Fruit fly (Drosophila melanogaster) whole organism, embryonic: ENCODE results near the gene CG18765.

ENCODE experiments used
- Ada2b ChIP-seq: fragments of 200-800 bp; sonication (Bioruptor generic); IDR thresholded peaks from 2 replicates; pipeline ENCODE4 v1.3.6; 2022; ENCODE audit warnings: missing biosample characterization, missing genetic modification characterization
- Asciz ChIP-seq: fragments of 200-800 bp; sonication (Bioruptor generic); optimal IDR thresholded peaks from 2 replicates; lab custom pipeline; 2017; ENCODE audit warnings: missing biosample characterization, mild to moderate bottlenecking, missing genetic modification characterization, missing genetic modification reagents
- CG10431 ChIP-seq: fragments of 200-800 bp; sonication (Bioruptor generic); optimal IDR thresholded peaks from 3 replicates; lab custom pipeline; 2018; ENCODE audit warnings: missing biosample characterization, mild to moderate bottlenecking, missing genetic modification characterization
- CG10462 ChIP-seq: fragments of 200-800 bp; sonication (Bioruptor generic); optimal IDR thresholded peaks from 2 replicates; lab custom pipeline; 2016; ENCODE audit warnings: missing biosample characterization, missing genetic modification characterization
- CG11085 ChIP-seq: fragments of 200-800 bp; sonication (Bioruptor generic); IDR thresholded peaks from 2 replicates; pipeline ENCODE4 v1.3.6; 2022; ENCODE audit warnings: missing biosample characterization, missing genetic modification characterization
- CG12071 ChIP-seq: fragments of 200-800 bp; sonication (Bioruptor generic); optimal IDR thresholded peaks from 3 replicates; lab custom pipeline; 2018; ENCODE audit warnings: missing biosample characterization, mild to moderate bottlenecking, missing genetic modification characterization
- CG14441 ChIP-seq: fragments of 200-800 bp; sonication (Bioruptor generic); IDR thresholded peaks from 2 replicates; pipeline ENCODE4 v1.3.6; 2022; ENCODE audit warnings: missing biosample characterization, missing genetic modification characterization
- CG15479 ChIP-seq: fragments of 200-800 bp; sonication (Bioruptor generic); optimal IDR thresholded peaks from 3 replicates; lab custom pipeline; 2019; ENCODE audit warnings: missing biosample characterization, mild to moderate bottlenecking, missing genetic modification characterization, moderate library complexity
- CG15514 ChIP-seq: fragments of 200-800 bp; sonication (Bioruptor generic); optimal IDR thresholded peaks from 3 replicates; lab custom pipeline; 2017; ENCODE audit warnings: missing biosample characterization, missing genetic modification characterization, mild to moderate bottlenecking, moderate library complexity, missing genetic modification reagents
- CG15696 ChIP-seq: fragments of 200-800 bp; sonication (Bioruptor generic); optimal IDR thresholded peaks from 2 replicates; lab custom pipeline; 2019; ENCODE audit warnings: missing biosample characterization, mild to moderate bottlenecking, missing genetic modification characterization, moderate library complexity
- CG1792 ChIP-seq: fragments of 200-800 bp; sonication (Bioruptor generic); optimal IDR thresholded peaks from 2 replicates; lab custom pipeline; 2016; ENCODE audit warnings: missing biosample characterization, missing genetic modification characterization
- CG2129 ChIP-seq: fragments of 200-800 bp; sonication (Bioruptor generic); IDR thresholded peaks from 2 replicates; pipeline ENCODE4 v1.3.6; 2022; ENCODE audit warnings: missing biosample characterization, missing genetic modification characterization; ENCODE audit not compliant: partially characterized antibody
- CG2875 ChIP-seq: fragments of 200-800 bp; sonication (Bioruptor generic); optimal IDR thresholded peaks from 2 replicates; lab custom pipeline; 2017; ENCODE audit warnings: missing biosample characterization, mild to moderate bottlenecking, missing genetic modification characterization, missing genetic modification reagents
- CG30403 ChIP-seq: fragments of 200-800 bp; sonication (Bioruptor generic); optimal IDR thresholded peaks from 3 replicates; lab custom pipeline; 2016; ENCODE audit warnings: missing biosample characterization, missing genetic modification characterization
- CG32532 ChIP-seq: fragments of 200-800 bp; sonication (Bioruptor generic); IDR thresholded peaks from 2 replicates; pipeline ENCODE4 v1.3.6; 2022; ENCODE audit warnings: missing biosample characterization, missing genetic modification characterization
- CG42726 ChIP-seq: fragments of 200-800 bp; sonication (Bioruptor generic); IDR thresholded peaks from 2 replicates; pipeline ENCODE4 v1.3.6; 2022; ENCODE audit warnings: missing biosample characterization, missing genetic modification characterization; ENCODE audit not compliant: partially characterized antibody
- CG4424 ChIP-seq: fragments of 200-800 bp; sonication (Bioruptor generic); optimal IDR thresholded peaks from 3 replicates; lab custom pipeline; 2016; ENCODE audit warnings: missing biosample characterization, missing genetic modification characterization
- CG4617 ChIP-seq: fragments of 200-800 bp; sonication (Bioruptor generic); optimal IDR thresholded peaks from 3 replicates; lab custom pipeline; 2016; ENCODE audit warnings: missing biosample characterization, missing genetic modification characterization, borderline replicate concordance
- CG4854 ChIP-seq: fragments of 200-800 bp; sonication (Bioruptor generic); optimal IDR thresholded peaks from 2 replicates; lab custom pipeline; 2016; ENCODE audit warnings: missing biosample characterization, missing genetic modification characterization, inconsistent platforms
- CG5245 ChIP-seq: fragments of 200-800 bp; sonication (Bioruptor generic); optimal IDR thresholded peaks from 3 replicates; lab custom pipeline; 2016; ENCODE audit warnings: missing biosample characterization, missing genetic modification characterization
- CG6654 ChIP-seq: fragments of 200-800 bp; sonication (Bioruptor generic); optimal IDR thresholded peaks from 2 replicates; lab custom pipeline; 2017; ENCODE audit warnings: missing biosample characterization, mild to moderate bottlenecking, missing genetic modification characterization
- CG6791 ChIP-seq: fragments of 200-800 bp; sonication (Bioruptor generic); IDR thresholded peaks from 3 replicates; pipeline ENCODE4 v1.3.6; 2022; ENCODE audit warnings: missing biosample characterization, missing genetic modification characterization; ENCODE audit not compliant: partially characterized antibody
- CG7987 ChIP-seq: fragments of 200-800 bp; sonication (Bioruptor generic); optimal IDR thresholded peaks from 2 replicates; lab custom pipeline; 2018; ENCODE audit warnings: missing biosample characterization, mild to moderate bottlenecking, missing genetic modification characterization, moderate library complexity
- CG8388 ChIP-seq: fragments of 200-800 bp; sonication (Bioruptor generic); optimal IDR thresholded peaks from 2 replicates; lab custom pipeline; 2019; ENCODE audit warnings: missing biosample characterization, mild to moderate bottlenecking, missing genetic modification characterization, moderate library complexity
- CG9437 ChIP-seq: fragments of 200-800 bp; sonication (Bioruptor generic); optimal IDR thresholded peaks from 2 replicates; lab custom pipeline; 2018; ENCODE audit warnings: missing biosample characterization, mild to moderate bottlenecking, missing genetic modification characterization
- CrebB ChIP-seq: fragments of 200-800 bp; sonication (Bioruptor generic); optimal IDR thresholded peaks from 3 replicates; lab custom pipeline; 2018; ENCODE audit warnings: missing biosample characterization, mild to moderate bottlenecking, missing genetic modification characterization
- Dad ChIP-seq: fragments of 200-800 bp; sonication (Bioruptor generic); optimal IDR thresholded peaks from 3 replicates; lab custom pipeline; 2016; ENCODE audit warnings: missing biosample characterization, missing genetic modification characterization
- Deaf1 ChIP-seq: fragments of 200-800 bp; optimal IDR thresholded peaks from 3 replicates; lab custom pipeline; 2019; ENCODE audit warnings: missing biosample characterization, mild to moderate bottlenecking, missing genetic modification characterization, moderate library complexity
- Doc2 ChIP-seq: fragments of 200-800 bp; sonication (Bioruptor generic); IDR thresholded peaks from 2 replicates; pipeline ENCODE4 v1.3.6; 2022; ENCODE audit warnings: missing biosample characterization, missing genetic modification characterization
- H15 ChIP-seq: fragments of 200-800 bp; sonication (Bioruptor generic); IDR thresholded peaks from 3 replicates; pipeline ENCODE4 v1.3.6; 2022; ENCODE audit warnings: missing biosample characterization, missing genetic modification characterization
- Hsf ChIP-seq: fragments of 200-800 bp; sonication (Bioruptor generic); optimal IDR thresholded peaks from 3 replicates; lab custom pipeline; 2016; ENCODE audit warnings: missing biosample characterization, missing genetic modification characterization
- Nf-YB ChIP-seq: fragments of 200-800 bp; sonication (Bioruptor generic); optimal IDR thresholded peaks from 3 replicates; lab custom pipeline; 2019; ENCODE audit warnings: missing biosample characterization, mild to moderate bottlenecking, missing genetic modification characterization, moderate library complexity
- Poxn ChIP-seq: fragments of 200-800 bp; sonication (Bioruptor generic); IDR thresholded peaks from 2 replicates; pipeline ENCODE4 v1.3.6; 2022; ENCODE audit warnings: missing biosample characterization, missing genetic modification characterization
- aop ChIP-seq: fragments of 200-800 bp; sonication (Bioruptor generic); IDR thresholded peaks from 2 replicates; pipeline ENCODE4 v1.3.6; 2022; ENCODE audit warnings: missing biosample characterization, missing genetic modification characterization
- btn ChIP-seq: fragments of 200-800 bp; sonication (Bioruptor generic); optimal IDR thresholded peaks from 2 replicates; lab custom pipeline; 2016; ENCODE audit warnings: missing biosample characterization, missing genetic modification characterization
- chif ChIP-seq, 2 experiments: fragments of 200-800 bp; sonication (Bioruptor generic); optimal IDR thresholded peaks; 3 replicates each; lab custom pipeline; 2016; ENCODE audit warnings: missing biosample characterization in 2 of 2, missing genetic modification characterization in 2 of 2
- chm ChIP-seq: fragments of 200-800 bp; sonication (Bioruptor generic); IDR thresholded peaks from 2 replicates; pipeline ENCODE4 v1.3.6; 2022; ENCODE audit warnings: missing biosample characterization, missing genetic modification characterization
- corto ChIP-seq: fragments of 200-800 bp; sonication (Bioruptor generic); optimal IDR thresholded peaks from 2 replicates; lab custom pipeline; 2016; ENCODE audit warnings: missing biosample characterization, mild to moderate bottlenecking, missing genetic modification characterization, moderate library complexity
- croc ChIP-seq: fragments of 200-800 bp; sonication (Bioruptor generic); conservative IDR thresholded peaks from 3 replicates; pipeline ENCODE4 v1.3.6; 2022; ENCODE audit warnings: missing biosample characterization, missing genetic modification characterization
- fd3F ChIP-seq: fragments of 200-800 bp; sonication (Bioruptor generic); optimal IDR thresholded peaks from 2 replicates; lab custom pipeline; 2018; ENCODE audit warnings: missing biosample characterization, mild to moderate bottlenecking, missing genetic modification characterization, moderate library complexity
- gcm2 ChIP-seq: fragments of 200-800 bp; sonication (Bioruptor generic); optimal IDR thresholded peaks from 2 replicates; lab custom pipeline; 2016; ENCODE audit warnings: missing biosample characterization, missing genetic modification characterization
- jumu ChIP-seq: fragments of 200-800 bp; sonication (Bioruptor generic); optimal IDR thresholded peaks from 3 replicates; lab custom pipeline; 2016; ENCODE audit warnings: missing biosample characterization, missing genetic modification characterization
- ken ChIP-seq: fragments of 200-800 bp; sonication (Bioruptor generic); IDR thresholded peaks from 3 replicates; pipeline ENCODE4 v1.3.6; 2022; ENCODE audit warnings: missing biosample characterization, missing genetic modification characterization
- knrl ChIP-seq: fragments of 200-800 bp; sonication (Bioruptor generic); IDR thresholded peaks from 3 replicates; pipeline ENCODE4 v1.3.6; 2022; ENCODE audit warnings: missing biosample characterization, missing genetic modification characterization; ENCODE audit not compliant: partially characterized antibody
- maf-S ChIP-seq: fragments of 200-800 bp; sonication (Bioruptor generic); optimal IDR thresholded peaks from 2 replicates; lab custom pipeline; 2016; ENCODE audit warnings: missing biosample characterization, missing genetic modification characterization
- mam ChIP-seq: fragments of 200-800 bp; sonication (Bioruptor generic); optimal IDR thresholded peaks from 3 replicates; lab custom pipeline; 2016; ENCODE audit warnings: missing biosample characterization, missing genetic modification characterization
- nom ChIP-seq: fragments of 200-800 bp; sonication (Bioruptor generic); optimal IDR thresholded peaks from 2 replicates; lab custom pipeline; 2017; ENCODE audit warnings: missing biosample characterization, missing genetic modification characterization, mild to moderate bottlenecking, moderate library complexity, missing genetic modification reagents
- oc ChIP-seq: fragments of 200-800 bp; sonication (Bioruptor generic); optimal IDR thresholded peaks from 2 replicates; lab custom pipeline; 2018; ENCODE audit warnings: missing biosample characterization, mild to moderate bottlenecking, missing genetic modification characterization, moderate library complexity
- seq ChIP-seq: fragments of 200-800 bp; sonication (Bioruptor generic); IDR thresholded peaks from 2 replicates; pipeline ENCODE4 v1.3.6; 2022; ENCODE audit warnings: missing biosample characterization, missing genetic modification characterization
- twi ChIP-seq: fragments of 200-800 bp; optimal IDR thresholded peaks from 2 replicates; lab custom pipeline; 2019; ENCODE audit warnings: missing biosample characterization, mild to moderate bottlenecking, missing genetic modification characterization, moderate library complexity

CG18765 gene

dm6 chr3R:11678016-11678415 lies 13.6 kb downstream of the CG18765 start, which contains the start of gene CG18476 (continued):
- TF ChIP-seq twi (tag; lab: Kevin White, UChicago) (peak; percentile 87), gcm2 (GFP tag; lab: Kevin White, UChicago) (no peak), knrl (GFP tag; lab: Robert Waterston, UW) (no peak), Ada2b (peak; percentile 96), CG4424 (GFP tag; lab: Kevin White, UChicago) (peak; percentile 91), seq (GFP tag; lab: Robert Waterston, UW) (peak; percentile 89), CG30403 (GFP tag; lab: Kevin White, UChicago) (peak; percentile 95), fd3F (peak; percentile 90), CG15696 (tag; lab: Kevin White, UChicago) (peak; percentile 93), H15 (GFP tag; lab: Robert Waterston, UW) (peak; percentile 91), mam (peak; percentile 80), Dad (GFP tag; lab: Kevin White, UChicago) (peak; percentile 30), CG8388 (GFP tag; lab: Kevin White, UChicago) (peak; percentile 91), CG6654 (GFP tag; lab: Kevin White, UChicago) (peak; percentile 73), jumu (GFP tag; lab: Kevin White, UChicago) (peak; percentile 50), Poxn (peak; percentile 71), CG15514 (GFP tag; lab: Kevin White, UChicago) (peak; percentile 77), CG4617 (GFP tag; lab: Kevin White, UChicago) (peak; percentile 90), CG7987 (peak; percentile 50), aop (GFP tag; lab: Robert Waterston, UW) (no peak), CrebB (tag; lab: Kevin White, UChicago) (peak; percentile 76), CG10462 (peak; percentile 72), Deaf1 (peak; percentile 77), CG6791 (GFP tag; lab: Robert Waterston, UW) (no peak), Doc2 (GFP tag; lab: Robert Waterston, UW) (peak; percentile 75), CG32532 (peak; percentile 96), chm (GFP tag; lab: Robert Waterston, UW) (peak; percentile 87), CG1792 (GFP tag; lab: Kevin White, UChicago) (peak; percentile 39), chif (GFP tag; optimal IDR thresholded peaks at IDR 0.05; lab: Kevin White, UChicago) (peak; percentile 46 to 74), Asciz (GFP tag; lab: Kevin White, UChicago) (peak; percentile 90), nom (GFP tag; lab: Kevin White, UChicago) (peak; percentile 78), croc (peak; percentile 92), corto (GFP tag; lab: Kevin White, UChicago) (peak; percentile 57), CG2129 (GFP tag; lab: Robert Waterston, UW) (no peak), CG10431 (GFP tag; lab: Kevin White, UChicago) (no peak), CG9437 (GFP tag; lab: Kevin White, UChicago) (peak; percentile 82), ken (peak; percentile 92), btn (GFP tag; lab: Kevin White, UChicago) (no peak), CG15479 (GFP tag; lab: Kevin White, UChicago) (no peak), CG11085 (peak; percentile 90), CG14441 (GFP tag; lab: Robert Waterston, UW) (peak; percentile 95), CG2875 (GFP tag; lab: Kevin White, UChicago) (peak; percentile 52), CG42726 (GFP tag; lab: Robert Waterston, UW) (no peak), oc (tag; lab: Kevin White, UChicago) (peak; percentile 85), CG4854 (peak; percentile 67), maf-S (peak; percentile 59), Hsf (GFP tag; lab: Kevin White, UChicago) (peak; percentile 91), CG5245 (peak; percentile 77), CG12071 (GFP tag; lab: Kevin White, UChicago) (peak; percentile 39), Nf-YB (GFP tag; lab: Kevin White, UChicago) (peak; percentile 73)
